Worm (Caenorhabditis elegans) whole organism, L4 larva: ENCODE measurements around the gene T26H10.2.
A peak's percentile ranks its signal among the peaks of the same experiment; 100 is the strongest.

Experiments
- D1046.2 ChIP-seq: fragments of 200-800 bp; sonication (Bioruptor generic); IDR thresholded peaks from 2 replicates; pipeline ENCODE4 v1.3.6; 2022; ENCODE audit warnings: missing genetic modification characterization, missing compliant biosample characterization
- F44E2.7 ChIP-seq: fragments of 200-800 bp; sonication (Bioruptor generic); IDR thresholded peaks from 2 replicates; pipeline ENCODE4 v2.1.2; 2022; ENCODE audit warnings: missing genetic modification characterization, missing compliant biosample characterization
- F49E8.2 ChIP-seq: sonication (generic microtip); optimal IDR thresholded peaks from 2 replicates; lab custom pipeline; 2016; ENCODE audit warnings: missing compliant biosample characterization, mild to moderate bottlenecking, missing genetic modification characterization, borderline replicate concordance
- T20F7.1 ChIP-seq: fragments of 200-800 bp; sonication (Bioruptor generic); optimal IDR thresholded peaks from 2 replicates; lab custom pipeline; 2018; ENCODE audit warnings: mild to moderate bottlenecking, missing genetic modification characterization, missing compliant biosample characterization
- Y48G9A.11 ChIP-seq: fragments of 200-800 bp; sonication (Bioruptor generic); IDR thresholded peaks from 2 replicates; pipeline ENCODE4 v1.3.6; 2022; ENCODE audit warnings: missing genetic modification reagents, missing genetic modification characterization, missing compliant biosample characterization
- Y5F2A.4 ChIP-seq: fragments of 200-800 bp; sonication (Bioruptor generic); optimal IDR thresholded peaks from 2 replicates; lab custom pipeline; 2018; ENCODE audit warnings: mild to moderate bottlenecking, missing genetic modification characterization, missing compliant biosample characterization
- ZK337.2 ChIP-seq: fragments of 200-800 bp; sonication (Bioruptor generic); IDR thresholded peaks from 2 replicates; pipeline ENCODE4 v1.3.6; 2022; ENCODE audit warnings: missing genetic modification reagents, missing genetic modification characterization, missing compliant biosample characterization
- aly-2 ChIP-seq: sonication (generic microtip); optimal IDR thresholded peaks from 2 replicates; lab custom pipeline; 2018; ENCODE audit warnings: missing biosample characterization, missing genetic modification characterization
- ceh-20 ChIP-seq: fragments of 200-800 bp; sonication (Bioruptor generic); IDR thresholded peaks from 2 replicates; pipeline ENCODE4 v1.3.6; 2022; ENCODE audit warnings: missing genetic modification reagents, missing genetic modification characterization, missing compliant biosample characterization
- dmd-9 ChIP-seq: fragments of 200-800 bp; sonication (Bioruptor generic); IDR thresholded peaks from 2 replicates; pipeline ENCODE4 v1.3.6; 2022; ENCODE audit warnings: missing genetic modification reagents, missing genetic modification characterization, missing compliant biosample characterization
- duxl-1 ChIP-seq: sonication (generic microtip); optimal IDR thresholded peaks from 2 replicates; lab custom pipeline; 2016; ENCODE audit warnings: mild to moderate bottlenecking, missing genetic modification characterization, moderate library complexity, missing compliant biosample characterization; ENCODE audit not compliant: poor library complexity
- fkh-10 ChIP-seq: fragments of 150-350 bp; optimal IDR thresholded peaks from 2 replicates; lab custom pipeline; 2014; ENCODE audit warnings: missing biosample characterization, missing genetic modification reagents, missing genetic modification characterization
- hmg-1.1 ChIP-seq: fragments of 200-800 bp; sonication (Bioruptor generic); IDR thresholded peaks from 2 replicates; pipeline ENCODE4 v1.3.6; 2022; ENCODE audit warnings: missing genetic modification reagents, missing genetic modification characterization, missing compliant biosample characterization
- jun-1 ChIP-seq: fragments of 150-350 bp; optimal IDR thresholded peaks from 2 replicates; lab custom pipeline; 2014; ENCODE audit warnings: missing biosample characterization, missing genetic modification reagents, missing genetic modification characterization
- lin-38 ChIP-seq: fragments of 200-800 bp; sonication (Bioruptor generic); IDR thresholded peaks from 2 replicates; pipeline ENCODE4 v1.3.6; 2022; ENCODE audit warnings: missing genetic modification reagents, missing genetic modification characterization, missing compliant biosample characterization
- lin-39 ChIP-seq: fragments of 150-350 bp; optimal IDR thresholded peaks from 2 replicates; lab custom pipeline; 2014; ENCODE audit warnings: missing biosample characterization, missing genetic modification reagents, missing genetic modification characterization
- lsy-2 ChIP-seq, 2 experiments: fragments of 150-350 bp in 1 of 2; sonication (generic microtip) in 1 of 2; optimal IDR thresholded peaks; 2 replicates each; lab custom pipeline; 2014 to 2017; ENCODE audit warnings: missing biosample characterization in 2 of 2, missing genetic modification characterization in 2 of 2
- madf-5 ChIP-seq, 2 experiments: fragments of 200-800 bp; sonication (Bioruptor generic); IDR thresholded peaks; 2 replicates each; pipeline ENCODE4 v1.3.6; 2022; ENCODE audit warnings: missing compliant biosample characterization in 2 of 2, missing genetic modification characterization in 2 of 2
- mes-2 ChIP-seq: sonication (generic microtip); optimal IDR thresholded peaks from 2 replicates; lab custom pipeline; 2016; ENCODE audit warnings: missing genotype, mild to moderate bottlenecking, missing genetic modification characterization, missing compliant biosample characterization; ENCODE audit not compliant: poor library complexity, severe bottlenecking
- mxl-2 ChIP-seq: fragments of 200-800 bp; sonication (Bioruptor generic); conservative IDR thresholded peaks from 2 replicates; pipeline ENCODE4 v1.3.6; 2022; ENCODE audit warnings: missing genetic modification reagents, missing genetic modification characterization, missing compliant biosample characterization
- nhr-11 ChIP-seq: fragments of 150-350 bp; optimal IDR thresholded peaks from 2 replicates; lab custom pipeline; 2014; ENCODE audit warnings: missing biosample characterization, missing genetic modification characterization
- nhr-111 ChIP-seq: fragments of 200-800 bp; sonication (Bioruptor generic); optimal IDR thresholded peaks from 2 replicates; lab custom pipeline; 2018; ENCODE audit warnings: mild to moderate bottlenecking, missing genetic modification characterization, missing compliant biosample characterization
- nhr-28 ChIP-seq: fragments of 150-350 bp; optimal IDR thresholded peaks from 2 replicates; lab custom pipeline; 2014; ENCODE audit warnings: missing biosample characterization, missing genetic modification characterization
- nhr-42 ChIP-seq: fragments of 200-800 bp; sonication (Bioruptor generic); IDR thresholded peaks from 2 replicates; pipeline ENCODE4 v1.3.6; 2022; ENCODE audit warnings: missing genetic modification characterization, missing compliant biosample characterization
- nhr-6 ChIP-seq: fragments of 150-350 bp; optimal IDR thresholded peaks from 2 replicates; lab custom pipeline; 2014; ENCODE audit warnings: missing biosample characterization, missing genetic modification characterization
- pha-4 ChIP-seq, 2 experiments: fragments of 150-350 bp in 1 of 2; fragments of 200-800 bp in 1 of 2; sonication (Bioruptor generic) in 1 of 2; IDR thresholded peaks in 1 of 2; optimal IDR thresholded peaks in 1 of 2; 2 replicates each; pipeline versions ENCODE4 v1.3.6 to Lab custom; 2014 to 2022; ENCODE audit warnings: missing genetic modification characterization in 2 of 2, missing genetic modification reagents in 2 of 2, missing biosample characterization in 1 of 2, missing compliant biosample characterization in 1 of 2
- php-3 ChIP-seq: fragments of 200-800 bp; sonication (Bioruptor generic); IDR thresholded peaks from 2 replicates; pipeline ENCODE4 v1.3.6; 2022; ENCODE audit warnings: missing genetic modification reagents, missing genetic modification characterization, missing compliant biosample characterization
- saeg-2 ChIP-seq: fragments of 200-800 bp; sonication (Bioruptor generic); IDR thresholded peaks from 2 replicates; pipeline ENCODE4 v1.3.6; 2022; ENCODE audit warnings: missing genetic modification reagents, missing genetic modification characterization, missing compliant biosample characterization
- sdz-12 ChIP-seq: fragments of 200-800 bp; sonication (Bioruptor generic); optimal IDR thresholded peaks from 2 replicates; lab custom pipeline; 2018; ENCODE audit warnings: mild to moderate bottlenecking, missing genetic modification characterization, missing compliant biosample characterization
- set-16 ChIP-seq: fragments of 200-800 bp; sonication (Bioruptor generic); IDR thresholded peaks from 2 replicates; pipeline ENCODE4 v1.3.6; 2022; ENCODE audit warnings: missing genetic modification reagents, missing genetic modification characterization, missing compliant biosample characterization
- snpc-1.2 ChIP-seq: fragments of 200-800 bp; sonication (Bioruptor generic); IDR thresholded peaks from 2 replicates; pipeline ENCODE4 v1.3.6; 2022; ENCODE audit warnings: missing genetic modification reagents, missing genetic modification characterization, missing compliant biosample characterization
- unc-130 ChIP-seq: sonication (generic microtip); optimal IDR thresholded peaks from 2 replicates; lab custom pipeline; 2016; ENCODE audit warnings: missing genetic modification reagents, missing genetic modification characterization, missing compliant biosample characterization
- unc-62 ChIP-seq, 3 experiments: fragments of 150-350 bp in 1 of 3; sonication (generic microtip); optimal IDR thresholded peaks in 2 of 3; peaks in 1 of 3; 1 replicate in 1 of 3; 2 replicates in 2 of 3; lab custom pipeline; 2014 to 2017; ENCODE audit warnings: missing biosample characterization in 3 of 3, missing genetic modification characterization in 3 of 3, missing genetic modification reagents in 3 of 3, missing genotype in 1 of 3
- vab-7 ChIP-seq: fragments of 200-800 bp; sonication (Bioruptor generic); IDR thresholded peaks from 2 replicates; pipeline ENCODE4 v1.3.6; 2022; ENCODE audit warnings: missing genetic modification reagents, missing genetic modification characterization, missing compliant biosample characterization
- ztf-11 ChIP-seq: fragments of 150-350 bp; optimal IDR thresholded peaks from 2 replicates; lab custom pipeline; 2014; ENCODE audit warnings: missing biosample characterization, missing genetic modification characterization

Gene T26H10.2

ce11 chrV:11386428-11386827, 38.0 kb downstream of the T26H10.2 start, which contains the start of gene F55C10.4:
Gene F55C10.4, plus strand, starts transcription at chrV:11386728.
- no peak for TF ChIP-seq duxl-1
- no peak for TF ChIP-seq vab-7 (GFP tag; lab: Robert Waterston, UW)
- TF ChIP-seq lin-39 (tag; lab: Kevin White, UChicago) = no peak
- TF ChIP-seq D1046.2 = no peak
- TF ChIP-seq hmg-1.1 (GFP tag; lab: Robert Waterston, UW) = no peak
- no peak for TF ChIP-seq F49E8.2 (tag; lab: Kevin White, UChicago)
- no peak for TF ChIP-seq nhr-28 (tag; lab: Kevin White, UChicago)
- no peak for TF ChIP-seq T20F7.1 (GFP tag; lab: Kevin White, UChicago)
- no peak for TF ChIP-seq Y48G9A.11 (GFP tag; lab: Robert Waterston, UW)
- no peak for TF ChIP-seq F44E2.7 (GFP tag; lab: Robert Waterston, UW)
- no peak for TF ChIP-seq sdz-12 (GFP tag; lab: Kevin White, UChicago)
- no peak for TF ChIP-seq mxl-2 (GFP tag; lab: Robert Waterston, UW)
- no peak for TF ChIP-seq jun-1 (tag; lab: Kevin White, UChicago)
- no peak for TF ChIP-seq aly-2 (tag; lab: Kevin White, UChicago)
- TF ChIP-seq php-3 (GFP tag; lab: Robert Waterston, UW) = no peak
- no peak for TF ChIP-seq lin-38
- TF ChIP-seq nhr-111 (GFP tag; lab: Kevin White, UChicago) = no peak

ce11 chrV:11385583-11385982, 38.9 kb downstream of the T26H10.2 start:
- peak; percentile 79 for TF ChIP-seq set-16

ce11 chrV:11385060-11385459, 39.4 kb downstream of the T26H10.2 start, which contains the start of gene col-154:
Gene col-154, plus strand, starts transcription at chrV:11385360.
- TF ChIP-seq Y5F2A.4 (GFP tag; lab: Kevin White, UChicago) (no peak), madf-5 (GFP tag; IDR thresholded peaks at IDR 0.05; lab: Robert Waterston, UW) (no peak), unc-130 (no peak), snpc-1.2 (GFP tag; lab: Robert Waterston, UW) (no peak), pha-4 (GFP tag; IDR thresholded peaks at IDR 0.05; lab: Robert Waterston, UW) (no peak), pha-4 (tag; optimal IDR thresholded peaks at IDR 0.05; lab: Kevin White, UChicago) (no peak), mes-2 (tag; lab: Kevin White, UChicago) (no peak), ztf-11 (tag; lab: Kevin White, UChicago) (no peak), nhr-42 (GFP tag; lab: Robert Waterston, UW) (no peak), dmd-9 (GFP tag; lab: Robert Waterston, UW) (no peak)

- TF ChIP-seq saeg-2 (GFP tag; lab: Robert Waterston, UW) (no peak), madf-5 (GFP tag; IDR thresholded peaks at IDR 0.05; lab: Robert Waterston, UW) (no peak), snpc-1.2 (GFP tag; lab: Robert Waterston, UW) (no peak), ZK337.2 (GFP tag; lab: Robert Waterston, UW) (no peak), unc-62 (GFP tag; optimal IDR thresholded peaks at IDR 0.05 in 1 of 2; lab: Kevin White, UChicago) (peak in 1 of 2 experiments; percentile 94), unc-62 (tag; optimal IDR thresholded peaks at IDR 0.05; lab: Kevin White, UChicago) (no peak)
- TF ChIP-seq, all 104 proteins: peak for 1
Observed at ce11 chrV:11383032-11383431, 41.4 kb downstream of the T26H10.2 start, which contains the start of gene F55C10.5. Gene F55C10.5, plus strand, starts transcription at chrV:11383105.

DNA sequence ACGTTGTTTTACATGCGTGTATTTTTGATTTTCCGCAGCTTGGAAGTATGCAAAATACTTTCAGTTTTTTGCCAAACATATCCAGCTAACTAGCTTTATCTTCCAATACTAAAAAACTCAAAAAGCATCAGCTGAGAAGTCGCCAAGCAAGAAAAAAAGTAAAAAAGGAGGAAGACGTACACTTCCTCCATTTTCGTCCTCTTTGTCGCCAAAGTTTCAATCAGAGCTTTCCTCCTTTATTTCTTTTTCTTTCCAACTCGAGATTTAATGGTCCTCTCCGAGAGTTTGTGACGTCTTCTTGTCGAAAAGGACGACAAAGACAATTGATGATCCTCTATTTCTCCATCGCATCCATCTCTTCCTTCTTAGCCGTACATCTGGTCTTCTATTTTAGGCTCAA, 43.9 kb downstream of the T26H10.2 start:
- TF ChIP-seq fkh-10 = peak; percentile 38
- no peak for TF ChIP-seq lin-39 (tag; lab: Kevin White, UChicago)
- TF ChIP-seq ceh-20 (GFP tag; lab: Robert Waterston, UW) = no peak
- TF ChIP-seq nhr-6 (tag; lab: Kevin White, UChicago) = no peak
- TF ChIP-seq unc-62 (GFP tag; optimal IDR thresholded peaks at IDR 0.05 in 1 of 2; lab: Kevin White, UChicago) = peak in 1 of 2 experiments; percentile 68
- TF ChIP-seq unc-62 (tag; optimal IDR thresholded peaks at IDR 0.05; lab: Kevin White, UChicago) = no peak
- no peak for TF ChIP-seq lsy-2 (tag; optimal IDR thresholded peaks at IDR 0.05; lab: Kevin White, UChicago)
- TF ChIP-seq ztf-11 (tag; lab: Kevin White, UChicago) = no peak
- TF ChIP-seq nhr-11 (tag; lab: Kevin White, UChicago) = no peak
- TF ChIP-seq, all 104 proteins: peak for 2
